Worm (Caenorhabditis elegans) whole organism, mixed stage, embryonic: Measurements from ENCODE around the gene W02A2.5.

Experiments
- nhr-76 ChIP-seq: sonication (generic microtip); optimal IDR thresholded peaks from 2 replicates; lab custom pipeline; 2017; ENCODE audit warnings: missing biosample characterization, missing genetic modification characterization
- pha-4 ChIP-seq: fragments of 150-350 bp; optimal IDR thresholded peaks from 2 replicates; lab custom pipeline; 2018; ENCODE audit warnings: missing biosample characterization, missing genetic modification reagents, missing genetic modification characterization

- no peak for TF ChIP-seq nhr-76 (tag; lab: Kevin White, UChicago)
- no peak for TF ChIP-seq pha-4 (tag; lab: Kevin White, UChicago)
These were observed 15.8 kb downstream of the W02A2.5 start, which contains the start of gene W02A2.8 for ce11 chrIV:13358488-13358887.
